Worm (Caenorhabditis elegans) whole organism, midembryonic: Measurements from ENCODE around the gene islo-1.

Source experiments
- T22C8.4 ChIP-seq: fragments of 200-800 bp; sonication (Bioruptor generic); IDR thresholded peaks from 2 replicates; pipeline ENCODE4 v1.3.6; 2022; ENCODE audit warnings: missing genetic modification characterization, missing compliant biosample characterization
- cog-1 ChIP-seq: sonication (generic microtip); optimal IDR thresholded peaks from 2 replicates; lab custom pipeline; 2016; ENCODE audit warnings: missing genetic modification characterization, missing compliant biosample characterization
- flt-1 ChIP-seq: fragments of 200-800 bp; sonication (Bioruptor generic); IDR thresholded peaks from 2 replicates; pipeline ENCODE4 v1.3.6; 2022; ENCODE audit warnings: missing genetic modification characterization, missing compliant biosample characterization
- klf-2 ChIP-seq: fragments of 200-800 bp; sonication (Bioruptor generic); conservative IDR thresholded peaks from 2 replicates; pipeline ENCODE4 v1.3.6; 2022; ENCODE audit warnings: missing genetic modification reagents, missing genetic modification characterization, missing compliant biosample characterization
- med-1 ChIP-seq: sonication (generic microtip); optimal IDR thresholded peaks from 2 replicates; lab custom pipeline; 2017; ENCODE audit warnings: missing genetic modification characterization, mild to moderate bottlenecking, missing compliant biosample characterization, antibody characterized with exemption, missing genetic modification reagents; ENCODE audit not compliant: insufficient read depth
- tab-1 ChIP-seq: fragments of 200-800 bp; sonication (Bioruptor generic); IDR thresholded peaks from 2 replicates; pipeline ENCODE4 v1.3.6; 2022; ENCODE audit warnings: missing genetic modification characterization, missing compliant biosample characterization
- ztf-29 ChIP-seq: fragments of 200-800 bp; sonication (Bioruptor generic); IDR thresholded peaks from 2 replicates; pipeline ENCODE4 v1.3.6; 2022; ENCODE audit warnings: missing genetic modification reagents, missing genetic modification characterization, missing compliant biosample characterization

DNA sequence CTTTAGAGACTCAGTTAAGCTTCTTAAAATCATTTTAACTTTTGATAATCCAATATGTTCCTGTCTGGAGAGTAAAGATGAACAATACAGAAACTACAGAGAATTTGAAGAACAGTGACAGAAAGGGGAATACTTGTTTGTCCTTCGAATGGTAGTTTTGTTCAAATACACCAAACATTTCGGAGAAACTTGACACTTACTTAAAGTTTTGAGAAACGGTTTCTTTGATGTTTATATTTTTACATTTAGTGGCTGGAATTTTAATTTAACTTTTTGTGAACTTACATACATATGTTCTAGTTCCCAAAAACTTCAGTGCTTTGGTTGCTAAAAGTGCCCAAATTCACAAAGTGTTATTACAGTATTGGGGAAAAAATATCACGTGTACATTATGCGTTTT, 21.0 kb downstream of the islo-1 start, which contains the start of gene B0218.5:
- TF ChIP-seq klf-2 (GFP tag; lab: Robert Waterston, UW): no peak
- TF ChIP-seq cog-1 (tag; lab: Kevin White, UChicago): no peak
- no peak for TF ChIP-seq T22C8.4
- no peak for TF ChIP-seq tab-1
- TF ChIP-seq med-1 (GFP tag; lab: Kevin White, UChicago): no peak
- TF ChIP-seq ztf-29 (GFP tag; lab: Robert Waterston, UW): no peak
- TF ChIP-seq flt-1 (GFP tag; lab: Robert Waterston, UW): no peak
